Worm (Caenorhabditis elegans) whole organism, midembryonic: ENCODE data around the gene eor-2.

ENCODE experiments used
- T22C8.4 ChIP-seq: fragments of 200-800 bp; sonication (Bioruptor generic); IDR thresholded peaks from 2 replicates; pipeline ENCODE4 v1.3.6; 2022; ENCODE audit warnings: missing genetic modification characterization, missing compliant biosample characterization
- cog-1 ChIP-seq: sonication (generic microtip); optimal IDR thresholded peaks from 2 replicates; lab custom pipeline; 2016; ENCODE audit warnings: missing genetic modification characterization, missing compliant biosample characterization
- flt-1 ChIP-seq: fragments of 200-800 bp; sonication (Bioruptor generic); IDR thresholded peaks from 2 replicates; pipeline ENCODE4 v1.3.6; 2022; ENCODE audit warnings: missing genetic modification characterization, missing compliant biosample characterization
- tab-1 ChIP-seq: fragments of 200-800 bp; sonication (Bioruptor generic); IDR thresholded peaks from 2 replicates; pipeline ENCODE4 v1.3.6; 2022; ENCODE audit warnings: missing genetic modification characterization, missing compliant biosample characterization
- ztf-23 ChIP-seq: fragments of 200-800 bp; sonication (Bioruptor generic); IDR thresholded peaks from 2 replicates; pipeline ENCODE4 v1.3.6; 2022; ENCODE audit warnings: missing genetic modification reagents, missing genetic modification characterization, missing compliant biosample characterization
- ztf-29 ChIP-seq: fragments of 200-800 bp; sonication (Bioruptor generic); IDR thresholded peaks from 2 replicates; pipeline ENCODE4 v1.3.6; 2022; ENCODE audit warnings: missing genetic modification reagents, missing genetic modification characterization, missing compliant biosample characterization

DNA sequence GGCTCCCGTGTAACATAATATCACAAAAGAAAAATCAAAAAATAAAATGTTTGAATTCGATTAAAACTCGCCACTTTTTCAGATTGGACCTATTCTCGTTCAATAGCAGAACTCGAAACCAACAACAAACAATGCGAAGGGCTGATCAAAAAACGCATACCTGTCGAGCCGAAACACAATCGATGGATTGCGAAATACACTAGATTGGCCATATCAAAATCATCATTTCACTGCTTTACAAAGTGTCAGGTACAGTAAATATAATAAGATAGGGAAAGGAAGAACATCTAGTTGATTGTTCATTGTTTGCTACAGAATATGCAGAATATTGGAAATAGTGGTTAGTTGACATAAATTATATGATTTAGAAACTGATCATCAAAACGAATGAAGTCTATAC lies 5.0 kb downstream of the eor-2 start:
- TF ChIP-seq T22C8.4: no peak
- no peak for TF ChIP-seq cog-1
- TF ChIP-seq flt-1 (GFP tag; lab: Robert Waterston, UW): no peak
- TF ChIP-seq ztf-29 (GFP tag; lab: Robert Waterston, UW): no peak
- TF ChIP-seq ztf-23 (GFP tag; lab: Robert Waterston, UW): no peak
- no peak for TF ChIP-seq tab-1 (GFP tag; lab: Robert Waterston, UW)
